Worm (Caenorhabditis elegans) whole organism, L4/young adult: ENCODE data around the gene C40A11.7.

ENCODE experiments used
- W03F9.2 ChIP-seq: fragments of 150-350 bp; optimal IDR thresholded peaks from 2 replicates; lab custom pipeline; 2014; ENCODE audit warnings: missing biosample characterization, missing genetic modification characterization
- dao-5 ChIP-seq: sonication (generic microtip); optimal IDR thresholded peaks from 2 replicates; lab custom pipeline; 2016; ENCODE audit warnings: missing genotype, missing genetic modification characterization, moderate library complexity, missing compliant biosample characterization
- him-1 ChIP-seq: sonication (generic microtip); optimal IDR thresholded peaks from 2 replicates; lab custom pipeline; 2016; ENCODE audit warnings: missing genotype, missing genetic modification reagents, missing genetic modification characterization, missing compliant biosample characterization

ce11 chrII:2108295-2108694, 42.1 kb downstream of the C40A11.7 start, which contains the start of gene R52.4:
- TF ChIP-seq him-1 (tag; lab: Kevin White, UChicago) (no peak), W03F9.2 (no peak), dao-5 (no peak)
